Fruit fly (Drosophila melanogaster) whole organism, wandering third instar larva: Measurements from ENCODE around the gene Idh3b.

Source experiments
- CG32264 ChIP-seq: fragments of 200-800 bp; sonication (Bioruptor generic); optimal IDR thresholded peaks from 2 replicates; lab custom pipeline; 2016; ENCODE audit warnings: missing biosample characterization, missing genetic modification characterization
- CG9705 ChIP-seq: fragments of 200-800 bp; sonication (Bioruptor generic); optimal IDR thresholded peaks from 2 replicates; lab custom pipeline; 2018; ENCODE audit warnings: missing biosample characterization, mild to moderate bottlenecking, missing genetic modification characterization
- CrebA ChIP-seq: fragments of 200-800 bp; sonication (Bioruptor generic); optimal IDR thresholded peaks from 2 replicates; lab custom pipeline; 2016; ENCODE audit warnings: missing biosample characterization, mild to moderate bottlenecking, missing genetic modification characterization, borderline replicate concordance
- Dfd ChIP-seq: fragments of >200 bp; optimal IDR thresholded peaks from 2 replicates; lab custom pipeline; 2017; ENCODE audit warnings: missing biosample characterization, missing genetic modification characterization
- Dif ChIP-seq: fragments of 200-275, 200-300 bp; sonication (Bioruptor generic); optimal IDR thresholded peaks from 2 replicates; lab custom pipeline; 2018; ENCODE audit warnings: missing biosample characterization, missing genetic modification characterization; ENCODE audit not compliant: partially characterized antibody
- HLH106 ChIP-seq: fragments of 200-800 bp; optimal IDR thresholded peaks from 3 replicates; lab custom pipeline; 2019; ENCODE audit warnings: missing biosample characterization, mild to moderate bottlenecking, missing genetic modification characterization, moderate library complexity
- Hnf4 ChIP-seq: fragments of 200-800 bp; sonication (Bioruptor generic); optimal IDR thresholded peaks from 2 replicates; lab custom pipeline; 2016; ENCODE audit warnings: missing biosample characterization, mild to moderate bottlenecking, missing genetic modification characterization
- Hr83 ChIP-seq: fragments of 200-300 bp; sonication (Bioruptor generic); optimal IDR thresholded peaks from 2 replicates; lab custom pipeline; 2016; ENCODE audit warnings: missing biosample characterization, mild to moderate bottlenecking, missing genetic modification characterization, moderate library complexity; ENCODE audit not compliant: poor library complexity, severe bottlenecking
- Jra ChIP-seq: sonication (Bioruptor generic); optimal IDR thresholded peaks from 2 replicates; lab custom pipeline; 2016; ENCODE audit warnings: missing biosample characterization, missing genetic modification characterization
- OdsH ChIP-seq: fragments of 200-800 bp; sonication (Bioruptor generic); optimal IDR thresholded peaks from 2 replicates; lab custom pipeline; 2016; ENCODE audit warnings: missing biosample characterization, mild to moderate bottlenecking, missing genetic modification characterization
- Sp1 ChIP-seq: fragments of 200-800 bp; sonication (Bioruptor generic); optimal IDR thresholded peaks from 3 replicates; lab custom pipeline; 2019; ENCODE audit warnings: missing biosample characterization, mild to moderate bottlenecking, missing genetic modification characterization, moderate library complexity
- Vsx2 ChIP-seq: fragments of 200-300, 225-300 bp; sonication (Bioruptor generic); optimal IDR thresholded peaks from 2 replicates; lab custom pipeline; 2018; ENCODE audit warnings: missing biosample characterization, missing genetic modification characterization; ENCODE audit not compliant: partially characterized antibody
- br ChIP-seq: fragments of 200-800 bp; sonication (Bioruptor generic); optimal IDR thresholded peaks from 2 replicates; lab custom pipeline; 2016; ENCODE audit warnings: missing biosample characterization, missing genetic modification characterization
- dl ChIP-seq, 2 experiments: fragments of 175-275, 200-275 bp in 1 of 2; fragments of 200-275 bp in 1 of 2; sonication (Bioruptor generic); optimal IDR thresholded peaks; lab custom pipeline; 2018; ENCODE audit warnings: mild to moderate bottlenecking in 2 of 2, missing biosample characterization in 2 of 2, missing genetic modification characterization in 2 of 2, moderate library complexity in 2 of 2; ENCODE audit not compliant: partially characterized antibody in 2 of 2, insufficient read depth in 1 of 2
- dmrt93B ChIP-seq: fragments of 200-800 bp; sonication (Bioruptor generic); optimal IDR thresholded peaks from 2 replicates; lab custom pipeline; 2018; ENCODE audit warnings: missing biosample characterization, mild to moderate bottlenecking, missing genetic modification characterization
- dsf ChIP-seq: sonication (Bioruptor generic); optimal IDR thresholded peaks from 2 replicates; lab custom pipeline; 2016; ENCODE audit warnings: missing biosample characterization, missing genetic modification characterization, borderline replicate concordance
- ey ChIP-seq: fragments of 200-800 bp; sonication (Bioruptor generic); optimal IDR thresholded peaks from 2 replicates; lab custom pipeline; 2016; ENCODE audit warnings: missing biosample characterization, missing genetic modification characterization
- foxo ChIP-seq, 2 experiments: fragments of 200-800 bp; sonication (Bioruptor generic); optimal IDR thresholded peaks; 2 replicates in 1 of 2; 3 replicates in 1 of 2; lab custom pipeline; 2016 to 2017; ENCODE audit warnings: missing biosample characterization in 2 of 2, missing genetic modification characterization in 2 of 2
- fru ChIP-seq: fragments of 200-800 bp; sonication (Bioruptor generic); optimal IDR thresholded peaks from 3 replicates; lab custom pipeline; 2016; ENCODE audit warnings: missing biosample characterization, mild to moderate bottlenecking, missing genetic modification characterization
- jim ChIP-seq: fragments of 175-275, 200-325 bp; sonication (Bioruptor generic); optimal IDR thresholded peaks from 2 replicates; lab custom pipeline; 2016; ENCODE audit warnings: missing biosample characterization, mild to moderate bottlenecking, missing genetic modification characterization
- pan ChIP-seq: fragments of >200 bp; optimal IDR thresholded peaks from 2 replicates; lab custom pipeline; 2017
- psq ChIP-seq: fragments of 200-800 bp; sonication (Bioruptor generic); optimal IDR thresholded peaks from 3 replicates; lab custom pipeline; 2017; ENCODE audit warnings: missing biosample characterization, mild to moderate bottlenecking, missing genetic modification characterization, moderate library complexity
- rgr ChIP-seq: fragments of 200-800 bp; sonication (Bioruptor generic); optimal IDR thresholded peaks from 3 replicates; lab custom pipeline; 2016; ENCODE audit warnings: missing biosample characterization, mild to moderate bottlenecking, missing genetic modification characterization
- tai ChIP-seq: sonication (Bioruptor generic); optimal IDR thresholded peaks from 2 replicates; lab custom pipeline; 2016; ENCODE audit warnings: missing biosample characterization, missing genetic modification characterization
- woc ChIP-seq: sonication (Bioruptor generic); optimal IDR thresholded peaks from 2 replicates; lab custom pipeline; 2016; ENCODE audit warnings: missing biosample characterization, mild to moderate bottlenecking, missing genetic modification characterization

Gene Idh3b

dm6 chr3R:21976954-21977353 lies 42.2 kb downstream of the Idh3b start:
- no peak for TF ChIP-seq HLH106 (tag; lab: Kevin White, UChicago)
- no peak for TF ChIP-seq ey
- TF ChIP-seq Jra (GFP tag; lab: Kevin White, UChicago), result no peak
- peak in 1 of 2 experiments; percentile 8 for TF ChIP-seq foxo (GFP tag; optimal IDR thresholded peaks at IDR 0.05; lab: Kevin White, UChicago)
- peak; percentile 30 for TF ChIP-seq CrebA (GFP tag; lab: Kevin White, UChicago)
- TF ChIP-seq br (GFP tag; lab: Kevin White, UChicago), result no peak
- TF ChIP-seq Dfd, result no peak
- no peak for TF ChIP-seq dmrt93B (GFP tag; lab: Kevin White, UChicago)

DNA sequence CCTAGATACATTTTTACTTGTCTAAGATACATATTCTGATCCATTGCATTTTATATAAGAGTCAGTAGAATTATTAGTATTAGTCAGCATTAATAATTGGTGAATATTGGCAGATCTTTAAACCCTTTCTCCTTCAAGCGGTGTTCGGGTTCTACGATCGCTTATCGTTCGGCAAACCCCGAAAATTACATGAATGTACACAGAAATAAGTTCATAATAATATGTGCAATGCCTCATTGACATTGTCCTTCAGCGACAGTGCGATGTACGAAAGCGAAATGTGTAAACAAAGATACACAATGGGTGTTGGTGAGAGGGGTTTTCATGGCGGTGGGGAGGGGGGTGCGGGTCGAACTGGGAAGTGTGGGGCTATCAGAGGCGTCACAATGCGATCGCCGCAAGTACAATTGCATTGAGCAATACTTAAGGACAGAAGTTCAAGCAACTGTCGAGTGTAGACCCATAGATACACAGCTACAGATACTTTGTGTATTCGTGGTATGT lies 42.8 kb downstream of the Idh3b start:
- no peak for TF ChIP-seq rgr (GFP tag; lab: Kevin White, UChicago)
- TF ChIP-seq psq (GFP tag; lab: Kevin White, UChicago), result peak; percentile 3
- TF ChIP-seq, all 38 proteins: peak for 1

dm6 chr3R:21973029-21973428 lies 46.2 kb downstream of the Idh3b start:
- TF ChIP-seq CG9705 (GFP tag; lab: Kevin White, UChicago), result no peak
- TF ChIP-seq woc (GFP tag; lab: Kevin White, UChicago), result no peak

DNA sequence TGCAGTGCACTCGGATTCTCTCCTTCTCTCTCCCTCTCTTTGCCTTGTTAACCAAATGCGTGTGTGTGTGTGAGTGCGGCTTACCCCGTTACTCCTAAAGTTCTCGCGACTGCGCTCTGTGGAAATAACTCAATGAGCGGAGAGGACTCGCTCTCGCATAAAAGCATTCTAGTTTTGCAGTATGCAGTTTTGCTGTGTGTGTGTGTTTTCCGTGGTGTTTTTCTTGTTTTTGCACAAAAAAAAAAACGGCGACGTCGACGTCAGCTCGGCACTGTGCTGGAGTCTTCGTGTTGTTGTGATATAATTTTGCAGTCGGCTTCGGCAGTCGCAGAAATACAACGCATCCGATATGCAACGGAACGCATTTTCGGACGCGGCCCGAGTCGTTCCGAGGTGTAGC lies 47.1 kb downstream of the Idh3b start:
- TF ChIP-seq dl (GFP tag; optimal IDR thresholded peaks at IDR 0.05; lab: Kevin White, UChicago; ENCODE audit: insufficient read depth in 1 of 2, partially characterized antibody in 2 of 2) (peak in 1 of 2 experiments; percentile 25), Sp1 (peak; percentile 17), rgr (GFP tag; lab: Kevin White, UChicago) (no peak), Dif (GFP tag; lab: Kevin White, UChicago) (peak; percentile 51)

dm6 chr3R:21971553-21971952 lies 47.6 kb downstream of the Idh3b start:
- TF ChIP-seq br (GFP tag; lab: Kevin White, UChicago), result no peak
- TF ChIP-seq Vsx2, result no peak
- TF ChIP-seq Sp1, result no peak
- TF ChIP-seq OdsH (GFP tag; lab: Kevin White, UChicago), result no peak
- no peak for TF ChIP-seq jim (GFP tag; lab: Kevin White, UChicago)
- no peak for TF ChIP-seq psq (GFP tag; lab: Kevin White, UChicago)
- no peak for TF ChIP-seq Dfd
- no peak for TF ChIP-seq CrebA (GFP tag; lab: Kevin White, UChicago)
- no peak for TF ChIP-seq CG9705 (GFP tag; lab: Kevin White, UChicago)
- no peak for TF ChIP-seq Dif (GFP tag; lab: Kevin White, UChicago)
- no peak for TF ChIP-seq Jra (GFP tag; lab: Kevin White, UChicago)
- no peak for TF ChIP-seq HLH106 (tag; lab: Kevin White, UChicago)
- no peak for TF ChIP-seq fru
- no peak for TF ChIP-seq ey
- no peak for TF ChIP-seq dsf (GFP tag; lab: Kevin White, UChicago)

DNA sequence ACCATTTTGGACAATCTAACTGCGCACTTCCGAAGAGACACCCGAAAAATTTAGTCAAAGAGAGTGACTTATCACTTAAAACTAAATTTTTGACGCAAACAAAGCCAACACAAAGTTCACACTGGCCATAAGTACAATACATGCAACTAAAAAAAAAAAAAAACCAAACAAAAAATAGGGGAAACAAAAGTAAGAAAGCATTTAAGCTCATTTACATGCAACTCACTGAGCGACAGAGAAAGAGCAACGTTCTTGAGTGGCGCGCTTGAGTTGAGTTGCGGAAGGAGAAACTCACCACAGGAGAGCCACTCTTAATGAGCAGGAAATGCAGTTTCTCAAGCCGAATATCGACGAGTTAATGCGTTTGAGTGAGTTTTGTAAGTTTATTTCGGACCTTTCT lies 48.0 kb downstream of the Idh3b start:
- TF ChIP-seq psq (GFP tag; lab: Kevin White, UChicago) (no peak), Vsx2 (no peak), CrebA (GFP tag; lab: Kevin White, UChicago) (no peak), ey (no peak), CG32264 (GFP tag; lab: Kevin White, UChicago) (no peak), tai (GFP tag; lab: Kevin White, UChicago) (no peak)
- TF ChIP-seq, all 38 proteins: peak for 0

DNA sequence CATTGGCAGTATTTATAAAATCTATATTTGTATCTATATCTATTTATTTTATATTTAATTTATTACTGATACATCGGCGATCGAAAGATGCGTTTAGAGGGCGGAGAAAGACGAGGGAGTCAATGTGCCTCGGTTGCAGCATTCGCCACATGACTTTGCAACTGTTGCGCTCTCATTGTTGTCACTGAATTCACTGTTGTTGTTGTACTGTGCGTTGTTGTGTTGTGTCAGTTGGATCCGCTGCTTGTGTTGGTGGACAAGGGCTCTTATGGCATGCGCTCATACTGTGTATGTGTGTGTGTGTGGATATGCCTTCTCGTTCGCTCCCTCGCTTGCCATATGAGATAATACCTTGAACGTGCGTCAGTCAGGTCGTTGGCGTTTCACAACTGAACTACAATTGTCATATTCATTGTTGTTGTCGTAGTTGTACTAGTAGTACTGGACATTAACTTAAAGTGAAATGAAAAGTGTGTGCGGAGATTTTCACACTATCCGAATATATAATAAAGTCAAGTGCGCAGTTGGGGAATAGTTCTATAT lies 48.6 kb downstream of the Idh3b start:
- no peak for TF ChIP-seq dsf (GFP tag; lab: Kevin White, UChicago)
- TF ChIP-seq woc (GFP tag; lab: Kevin White, UChicago), result no peak
- TF ChIP-seq Hnf4 (GFP tag; lab: Kevin White, UChicago), result no peak
- TF ChIP-seq Hr83 (GFP tag; lab: Kevin White, UChicago), result no peak
- no peak for TF ChIP-seq Dif (GFP tag; lab: Kevin White, UChicago)
- TF ChIP-seq psq (GFP tag; lab: Kevin White, UChicago), result no peak
- no peak for TF ChIP-seq rgr (GFP tag; lab: Kevin White, UChicago)
- no peak for TF ChIP-seq pan (lab: Kevin White, UChicago)
